Worm (Caenorhabditis elegans): ENCODE results near the gene ZC404.15.

- no peak for TF ChIP-seq unc-62 (GFP tag; optimal IDR thresholded peaks at IDR 0.05)
- TF ChIP-seq unc-86 (tag; optimal IDR thresholded peaks at IDR 0.05): no peak
- no peak for TF ChIP-seq elt-3 (tag; optimal IDR thresholded peaks at IDR 0.05)
- TF ChIP-seq skn-1 (tag; optimal IDR thresholded peaks at IDR 0.05): no peak
- no peak for TF ChIP-seq snpc-4 (tag; optimal IDR thresholded peaks at IDR 0.05)
- no peak for TF ChIP-seq fkh-10 (GFP tag; optimal IDR thresholded peaks at IDR 0.05)
- no peak for TF ChIP-seq ama-1 (optimal IDR thresholded peaks at IDR 0.05)
- no peak for TF ChIP-seq pqm-1 (tag; optimal IDR thresholded peaks at IDR 0.05)
- TF ChIP-seq ceh-82 (tag; optimal IDR thresholded peaks at IDR 0.05): no peak
- no peak for TF ChIP-seq nhr-237 (tag; optimal IDR thresholded peaks at IDR 0.05)
- TF ChIP-seq ztf-11 (tag; optimal IDR thresholded peaks at IDR 0.05): no peak
- no peak for TF ChIP-seq aha-1 (tag; optimal IDR thresholded peaks at IDR 0.05)
- TF ChIP-seq mep-1 (tag; optimal IDR thresholded peaks at IDR 0.05): no peak
These were observed 44.2 kb upstream of the ZC404.15 start for ce11 chrV:6736108-6736507.
